Fruit fly (Drosophila melanogaster): ENCODE measurements around the gene CG1090.

DNA sequence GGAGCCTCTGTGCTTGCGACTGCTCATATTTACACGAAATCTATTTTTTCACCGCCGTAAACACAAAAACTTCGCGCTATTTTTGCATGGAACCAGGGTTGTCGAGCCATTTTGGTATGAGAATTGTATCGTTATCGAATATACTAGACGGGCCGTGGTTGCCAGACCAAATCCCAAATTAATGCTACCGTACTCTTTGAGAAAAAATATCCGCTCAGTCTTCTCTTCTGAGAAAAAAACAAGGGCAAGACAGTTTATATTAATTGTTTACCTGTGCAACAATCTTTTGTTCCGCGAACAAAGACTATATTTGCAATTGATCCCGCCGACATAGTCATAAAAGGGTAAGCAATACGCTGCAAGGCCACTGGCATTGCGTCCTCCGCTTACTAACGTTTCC, 22.1 kb upstream of the CG1090 start, which contains the start of the genes Skp2 and CG1103:
- TF ChIP-seq Ravus (GFP tag; IDR thresholded peaks at IDR 0.05) (no peak), CG6689 (GFP tag; IDR thresholded peaks at IDR 0.05) (no peak), tio (GFP tag; optimal IDR thresholded peaks at IDR 0.05) (no peak), Mes4 (GFP tag; optimal IDR thresholded peaks at IDR 0.05) (no peak), da (GFP tag; optimal IDR thresholded peaks at IDR 0.05) (no peak), lbe (GFP tag; optimal IDR thresholded peaks at IDR 0.05) (no peak), gem (tag; optimal IDR thresholded peaks at IDR 0.05) (no peak), Hr3 (GFP tag; optimal IDR thresholded peaks at IDR 0.05) (peak; percentile 29), CG7271 (tag; optimal IDR thresholded peaks at IDR 0.05) (no peak), psq (GFP tag; optimal IDR thresholded peaks at IDR 0.05) (no peak), CG17186 (GFP tag; optimal IDR thresholded peaks at IDR 0.05) (peak; percentile 13), CG3065 (GFP tag; optimal IDR thresholded peaks at IDR 0.05) (no peak), NfI (GFP tag; optimal IDR thresholded peaks at IDR 0.05) (no peak), CG11247 (GFP tag; IDR thresholded peaks at IDR 0.05) (no peak)

All from whole organism, embryonic.